Fruit fly (Drosophila melanogaster) whole organism: ENCODE results near the gene Nazo.

ENCODE experiments used
- CG8478 ChIP-seq: fragments of >200 bp; optimal IDR thresholded peaks from 2 replicates; lab custom pipeline; 2018; ENCODE audit warnings: inconsistent platforms
- Dll ChIP-seq: fragments of >200 bp; optimal IDR thresholded peaks from 2 replicates; lab custom pipeline; 2017
- EcR ChIP-seq, 2 experiments: fragments of >200 bp; optimal IDR thresholded peaks; 2 replicates each; lab custom pipeline; 2017; ENCODE audit warnings: missing biosample characterization in 2 of 2, missing genetic modification characterization in 2 of 2, missing genetic modification reagents in 2 of 2
- pan ChIP-seq: fragments of >200 bp; optimal IDR thresholded peaks from 2 replicates; lab custom pipeline; 2017
- usp ChIP-seq: fragments of >200 bp; optimal IDR thresholded peaks from 2 replicates; lab custom pipeline; 2017; ENCODE audit warnings: missing biosample characterization, missing genetic modification characterization, mixed read lengths

- no peak for TF ChIP-seq EcR (GFP tag; optimal IDR thresholded peaks at IDR 0.05; lab: Kevin White, UChicago)
- TF ChIP-seq Dll (lab: Kevin White, UChicago), result no peak
- no peak for TF ChIP-seq CG8478 (lab: Kevin White, UChicago)
- TF ChIP-seq usp (GFP tag; lab: Kevin White, UChicago), result no peak
- TF ChIP-seq pan (lab: Kevin White, UChicago), result no peak
Measured at dm6 chr3R:8284234-8284633, 3.4 kb upstream of the Nazo start.
